Fruit fly (Drosophila melanogaster): Measurements from ENCODE around the gene Karybeta3.

- TF ChIP-seq CG32121 (GFP tag; IDR thresholded peaks at IDR 0.05) (no peak), Pif1A (GFP tag; optimal IDR thresholded peaks at IDR 0.05) (no peak), D1 (tag; optimal IDR thresholded peaks at IDR 0.05) (no peak), Snoo (tag; optimal IDR thresholded peaks at IDR 0.05) (no peak), EcR (GFP tag; optimal IDR thresholded peaks at IDR 0.05) (no peak), CG14655 (GFP tag; optimal IDR thresholded peaks at IDR 0.05) (no peak), CG17806 (tag; optimal IDR thresholded peaks at IDR 0.05) (no peak), CG10348 (GFP tag; IDR thresholded peaks at IDR 0.05) (no peak)
Measured at dm6 chr3R:4659934-4660353, 11.0 kb downstream of the Karybeta3 start.
